Worm (Caenorhabditis elegans) whole organism, L1 larva: ENCODE data around the gene rpn-6.2.
A peak's percentile ranks its signal among the peaks of the same experiment; 100 is the strongest.

ENCODE experiments used
- C04F5.9 ChIP-seq: sonication (generic microtip); optimal IDR thresholded peaks from 2 replicates; lab custom pipeline; 2016; ENCODE audit warnings: missing genetic modification characterization, missing compliant biosample characterization
- C16A3.4 ChIP-seq: fragments of 150-350 bp; optimal IDR thresholded peaks from 2 replicates; lab custom pipeline; 2014; ENCODE audit warnings: missing biosample characterization, missing genetic modification characterization
- C34B4.2 ChIP-seq: sonication (generic microtip); optimal IDR thresholded peaks from 2 replicates; lab custom pipeline; 2017; ENCODE audit warnings: mild to moderate bottlenecking, missing genetic modification characterization, missing compliant biosample characterization
- F16B12.6 ChIP-seq: fragments of 150-350 bp; optimal IDR thresholded peaks from 2 replicates; lab custom pipeline; 2014; ENCODE audit warnings: missing biosample characterization, missing genetic modification characterization
- ama-1 ChIP-seq: fragments of 150-350 bp; optimal IDR thresholded peaks from 2 replicates; lab custom pipeline; 2014
- blmp-1 ChIP-seq: fragments of 150-350 bp; optimal IDR thresholded peaks from 2 replicates; lab custom pipeline; 2014; ENCODE audit warnings: missing biosample characterization, missing genetic modification characterization
- ceh-8 ChIP-seq: fragments of 200-800 bp; sonication (Bioruptor generic); optimal IDR thresholded peaks from 2 replicates; lab custom pipeline; 2018; ENCODE audit warnings: mild to moderate bottlenecking, missing genetic modification characterization, moderate library complexity, missing compliant biosample characterization
- ceh-82 ChIP-seq, 3 experiments: fragments of 150-350 bp in 1 of 3; sonication (generic microtip) in 2 of 3; optimal IDR thresholded peaks; 2 replicates each; lab custom pipeline; 2014 to 2017; ENCODE audit warnings: missing biosample characterization in 3 of 3, missing genetic modification characterization in 3 of 3
- ceh-88 ChIP-seq: fragments of 200-800 bp; sonication (Bioruptor generic); IDR thresholded peaks from 2 replicates; pipeline ENCODE4 v1.3.6; 2022; ENCODE audit warnings: missing genetic modification characterization, missing compliant biosample characterization
- dpl-1 ChIP-seq, 3 experiments: fragments of 150-350 bp in 2 of 3; sonication (generic microtip) in 1 of 3; optimal IDR thresholded peaks; 2 replicates each; lab custom pipeline; 2014 to 2017; ENCODE audit warnings: missing biosample characterization in 3 of 3, missing genetic modification characterization in 3 of 3, missing genetic modification reagents in 3 of 3
- efl-1 ChIP-seq, 4 experiments: fragments of 150-350 bp; optimal IDR thresholded peaks in 3 of 4; peaks in 1 of 4; 1 replicate in 1 of 4; 2 replicates in 3 of 4; lab custom pipeline; 2014; ENCODE audit warnings: missing biosample characterization in 2 of 4, missing genetic modification characterization in 2 of 4, missing genetic modification reagents in 2 of 4
- egl-13 ChIP-seq: sonication (generic microtip); optimal IDR thresholded peaks from 2 replicates; lab custom pipeline; 2016; ENCODE audit warnings: missing genotype, missing genetic modification reagents, missing genetic modification characterization, missing compliant biosample characterization
- egl-27 ChIP-seq, 2 experiments: fragments of 150-350 bp in 1 of 2; sonication (generic microtip); optimal IDR thresholded peaks; 3 replicates each; lab custom pipeline; 2017 to 2018; ENCODE audit warnings: missing biosample characterization in 2 of 2, missing genetic modification characterization in 2 of 2, missing genetic modification reagents in 2 of 2
- elt-2 ChIP-seq: sonication (generic microtip); optimal IDR thresholded peaks from 2 replicates; lab custom pipeline; 2016; ENCODE audit warnings: missing genetic modification characterization, mild to moderate bottlenecking, inconsistent platforms, missing compliant biosample characterization, missing genetic modification reagents
- fkh-10 ChIP-seq: sonication (generic microtip); optimal IDR thresholded peaks from 2 replicates; lab custom pipeline; 2017; ENCODE audit warnings: missing biosample characterization, missing genetic modification reagents, missing genetic modification characterization
- fkh-8 ChIP-seq: sonication (generic microtip); optimal IDR thresholded peaks from 2 replicates; lab custom pipeline; 2016; ENCODE audit warnings: mild to moderate bottlenecking, missing genetic modification characterization, missing compliant biosample characterization
- hlh-4 ChIP-seq: sonication (generic microtip); optimal IDR thresholded peaks from 2 replicates; lab custom pipeline; 2016; ENCODE audit warnings: mild to moderate bottlenecking, missing genetic modification characterization, missing compliant biosample characterization
- hpl-2 ChIP-seq: fragments of 150-350 bp; optimal IDR thresholded peaks from 2 replicates; lab custom pipeline; 2014; ENCODE audit warnings: missing biosample characterization, missing genetic modification reagents, missing genetic modification characterization
- irx-1 ChIP-seq: sonication (generic microtip); optimal IDR thresholded peaks from 2 replicates; lab custom pipeline; 2016; ENCODE audit warnings: missing genetic modification characterization, missing compliant biosample characterization
- jun-1 ChIP-seq: fragments of 150-350 bp; optimal IDR thresholded peaks from 2 replicates; lab custom pipeline; 2014; ENCODE audit warnings: missing biosample characterization, missing genetic modification reagents, missing genetic modification characterization
- lin-13 ChIP-seq: fragments of 150-350 bp; optimal IDR thresholded peaks from 2 replicates; lab custom pipeline; 2014; ENCODE audit warnings: missing biosample characterization, missing genetic modification reagents, missing genetic modification characterization
- lin-14 ChIP-seq: fragments of 200-800 bp; sonication (Bioruptor generic); optimal IDR thresholded peaks from 2 replicates; lab custom pipeline; 2018; ENCODE audit warnings: mild to moderate bottlenecking, missing genetic modification characterization, moderate library complexity, missing compliant biosample characterization
- lin-35 ChIP-seq, 2 experiments: fragments of 150-350 bp; optimal IDR thresholded peaks; 2 replicates each; lab custom pipeline; 2014; ENCODE audit warnings: missing biosample characterization in 2 of 2, missing genetic modification characterization in 2 of 2, missing genetic modification reagents in 2 of 2
- lir-3 ChIP-seq: sonication (generic microtip); optimal IDR thresholded peaks from 2 replicates; lab custom pipeline; 2016; ENCODE audit warnings: mild to moderate bottlenecking, missing genetic modification characterization, moderate library complexity, missing compliant biosample characterization; ENCODE audit not compliant: poor library complexity
- lsy-2 ChIP-seq, 2 experiments: fragments of 150-350 bp; optimal IDR thresholded peaks; 2 replicates each; lab custom pipeline; 2014; ENCODE audit warnings: missing biosample characterization in 2 of 2, missing genetic modification characterization in 2 of 2
- mab-9 ChIP-seq: fragments of 200-800 bp; sonication (Bioruptor generic); IDR thresholded peaks from 2 replicates; pipeline ENCODE4 v1.3.6; 2022; ENCODE audit warnings: missing genetic modification reagents, missing genetic modification characterization, missing compliant biosample characterization
- mdl-1 ChIP-seq, 2 experiments: fragments of 150-350 bp; optimal IDR thresholded peaks; 2 replicates each; lab custom pipeline; 2014 to 2017; ENCODE audit warnings: missing biosample characterization in 2 of 2, missing genetic modification characterization in 2 of 2, inconsistent platforms in 1 of 2
- mep-1 ChIP-seq: fragments of 150-350 bp; optimal IDR thresholded peaks from 2 replicates; lab custom pipeline; 2014; ENCODE audit warnings: missing biosample characterization, missing genetic modification characterization
- nhr-11 ChIP-seq: fragments of 150-350 bp; optimal IDR thresholded peaks from 2 replicates; lab custom pipeline; 2014; ENCODE audit warnings: missing biosample characterization, missing genetic modification characterization
- nhr-19 ChIP-seq: fragments of 200-800 bp; sonication (Bioruptor generic); conservative IDR thresholded peaks from 2 replicates; pipeline ENCODE4 v1.3.6; 2022; ENCODE audit warnings: missing genetic modification characterization, missing compliant biosample characterization
- nhr-47 ChIP-seq: sonication (generic microtip); optimal IDR thresholded peaks from 2 replicates; lab custom pipeline; 2016; ENCODE audit warnings: mild to moderate bottlenecking, missing genetic modification characterization, moderate library complexity, missing compliant biosample characterization
- nhr-71 ChIP-seq: sonication (generic microtip); optimal IDR thresholded peaks from 2 replicates; lab custom pipeline; 2016; ENCODE audit warnings: mild to moderate bottlenecking, missing genetic modification characterization, moderate library complexity, missing compliant biosample characterization
- nhr-76 ChIP-seq: sonication (generic microtip); optimal IDR thresholded peaks from 2 replicates; lab custom pipeline; 2017; ENCODE audit warnings: missing biosample characterization, missing genetic modification characterization
- nhr-77 ChIP-seq: fragments of 150-350 bp; optimal IDR thresholded peaks from 2 replicates; lab custom pipeline; 2014; ENCODE audit warnings: missing biosample characterization, missing genetic modification characterization
- nhr-85 ChIP-seq: sonication (generic microtip); peaks from one replicate; lab custom pipeline; 2016; ENCODE audit warnings: missing genetic modification characterization, inconsistent platforms, missing compliant biosample characterization
- nhr-90 ChIP-seq: sonication (generic microtip); optimal IDR thresholded peaks from 2 replicates; lab custom pipeline; 2016; ENCODE audit warnings: mild to moderate bottlenecking, missing genetic modification characterization, missing compliant biosample characterization; ENCODE audit not compliant: poor library complexity
- pax-3 ChIP-seq: fragments of 200-800 bp; sonication (Bioruptor generic); optimal IDR thresholded peaks from 2 replicates; lab custom pipeline; 2018; ENCODE audit warnings: mild to moderate bottlenecking, missing genetic modification characterization, moderate library complexity, missing compliant biosample characterization
- pqm-1 ChIP-seq: sonication (generic microtip); optimal IDR thresholded peaks from 3 replicates; lab custom pipeline; 2017; ENCODE audit warnings: missing biosample characterization, missing genetic modification characterization
- rnt-1 ChIP-seq: sonication (generic microtip); optimal IDR thresholded peaks from 2 replicates; lab custom pipeline; 2016; ENCODE audit warnings: mild to moderate bottlenecking, missing genetic modification characterization, moderate library complexity, missing compliant biosample characterization
- skn-1 ChIP-seq: fragments of 150-350 bp; optimal IDR thresholded peaks from 2 replicates; lab custom pipeline; 2014; ENCODE audit warnings: missing biosample characterization, missing genetic modification characterization
- snpc-4 ChIP-seq: fragments of 150-350 bp; optimal IDR thresholded peaks from 2 replicates; lab custom pipeline; 2014; ENCODE audit warnings: missing biosample characterization, missing genetic modification characterization
- snu-23 ChIP-seq: sonication (generic microtip); optimal IDR thresholded peaks from 2 replicates; lab custom pipeline; 2016; ENCODE audit warnings: missing genetic modification characterization, missing compliant biosample characterization
- swsn-7 ChIP-seq: sonication (generic microtip); optimal IDR thresholded peaks from 2 replicates; lab custom pipeline; 2016; ENCODE audit warnings: missing genetic modification characterization, missing compliant biosample characterization
- tbx-2 ChIP-seq: sonication (generic microtip); optimal IDR thresholded peaks from 2 replicates; lab custom pipeline; 2016; ENCODE audit warnings: missing genetic modification characterization, missing compliant biosample characterization
- tlp-1 ChIP-seq: fragments of 150-350 bp; optimal IDR thresholded peaks from 2 replicates; lab custom pipeline; 2014; ENCODE audit warnings: missing biosample characterization, missing genetic modification characterization
- unc-30 ChIP-seq: sonication (generic microtip); optimal IDR thresholded peaks from 2 replicates; lab custom pipeline; 2017; ENCODE audit warnings: missing biosample characterization, missing genetic modification characterization
- xbp-1 ChIP-seq: sonication (generic microtip); optimal IDR thresholded peaks from 2 replicates; lab custom pipeline; 2016; ENCODE audit warnings: missing genetic modification characterization, missing compliant biosample characterization
- zip-4 ChIP-seq: fragments of 200-800 bp; sonication (Bioruptor generic); optimal IDR thresholded peaks from 2 replicates; lab custom pipeline; 2018; ENCODE audit warnings: mild to moderate bottlenecking, missing genetic modification characterization, moderate library complexity, missing compliant biosample characterization
- ztf-11 ChIP-seq, 2 experiments: sonication (generic microtip); optimal IDR thresholded peaks; 2 replicates each; lab custom pipeline; 2016 to 2017; ENCODE audit warnings: missing genetic modification characterization in 2 of 2, missing biosample characterization in 1 of 2, missing compliant biosample characterization in 1 of 2
- ztf-4 ChIP-seq: fragments of 150-350 bp; optimal IDR thresholded peaks from 2 replicates; lab custom pipeline; 2014; ENCODE audit warnings: missing biosample characterization, missing genetic modification characterization

rpn-6.2 gene

ce11 chrIII:9001899-9002298 is at the start of gene rpn-6.2:
Gene rpn-6.2, minus strand, starts transcription at chrIII:9001999.
- TF ChIP-seq egl-13 (tag; lab: Kevin White, UChicago) (no peak), efl-1 (optimal IDR thresholded peaks at IDR 0.05; lab: Kevin White, UChicago) (no peak), efl-1 (GFP tag; optimal IDR thresholded peaks at IDR 0.05 in 1 of 2; lab: Kevin White, UChicago) (peak in 1 of 2 experiments; percentile 39), elt-2 (tag; lab: Kevin White, UChicago) (no peak), C34B4.2 (tag; lab: Kevin White, UChicago) (no peak), nhr-85 (tag; lab: Kevin White, UChicago) (peak; percentile 48), nhr-90 (no peak), ceh-8 (GFP tag; lab: Kevin White, UChicago) (no peak)

- TF ChIP-seq fkh-8 (tag; lab: Kevin White, UChicago): peak; percentile 75
- peak; percentile 68 for TF ChIP-seq nhr-47 (tag; lab: Kevin White, UChicago)
- TF ChIP-seq tlp-1 (tag; lab: Kevin White, UChicago): no peak
- TF ChIP-seq hpl-2 (GFP tag; lab: Kevin White, UChicago): peak; percentile 35
- TF ChIP-seq nhr-77 (tag; lab: Kevin White, UChicago): no peak
- TF ChIP-seq lin-35 (GFP tag; optimal IDR thresholded peaks at IDR 0.05; lab: Kevin White, UChicago): peak; percentile 50 to 87
- TF ChIP-seq nhr-11 (tag; lab: Kevin White, UChicago): no peak
- TF ChIP-seq mep-1 (tag; lab: Kevin White, UChicago): peak; percentile 98
- no peak for TF ChIP-seq egl-13 (tag; lab: Kevin White, UChicago)
- TF ChIP-seq rnt-1: peak; percentile 75
- peak; percentile 93 for TF ChIP-seq nhr-71 (tag; lab: Kevin White, UChicago)
- no peak for TF ChIP-seq ztf-11 (tag; optimal IDR thresholded peaks at IDR 0.05; lab: Kevin White, UChicago)
- TF ChIP-seq egl-27 (tag; optimal IDR thresholded peaks at IDR 0.05; lab: Kevin White, UChicago): peak in 1 of 2 experiments; percentile 17
- TF ChIP-seq lin-13: peak; percentile 73
- TF ChIP-seq ceh-82 (tag; optimal IDR thresholded peaks at IDR 0.05; lab: Kevin White, UChicago): peak in 1 of 3 experiments; percentile 58
- peak; percentile 91 for TF ChIP-seq ztf-4
- TF ChIP-seq irx-1 (tag; lab: Kevin White, UChicago): peak; percentile 60
- peak; percentile 66 for TF ChIP-seq blmp-1 (tag; lab: Kevin White, UChicago)
- TF ChIP-seq jun-1 (tag; lab: Kevin White, UChicago): peak; percentile 3
- no peak for TF ChIP-seq unc-30
- TF ChIP-seq F16B12.6 (tag; lab: Kevin White, UChicago): peak; percentile 30
- TF ChIP-seq lsy-2 (tag; optimal IDR thresholded peaks at IDR 0.05; lab: Kevin White, UChicago): peak; percentile 79 to 87
- TF ChIP-seq pax-3 (tag; lab: Kevin White, UChicago): peak; percentile 81
- peak; percentile 78; the same call in 1 of the 2 replicates for TF ChIP-seq ceh-88
- peak; percentile 35 for TF ChIP-seq lir-3 (tag; lab: Kevin White, UChicago)
- TF ChIP-seq xbp-1 (tag; lab: Kevin White, UChicago): peak; percentile 64
- TF ChIP-seq zip-4 (GFP tag; lab: Kevin White, UChicago): peak; percentile 43
- TF ChIP-seq pqm-1 (tag; lab: Kevin White, UChicago): no peak
- peak; percentile 46 to 66 for TF ChIP-seq efl-1 (optimal IDR thresholded peaks at IDR 0.05; lab: Kevin White, UChicago)
- peak; percentile 53 to 95 for TF ChIP-seq efl-1 (GFP tag; optimal IDR thresholded peaks at IDR 0.05 in 1 of 2; lab: Kevin White, UChicago)
- peak; percentile 97 for TF ChIP-seq skn-1 (tag; lab: Kevin White, UChicago)
- TF ChIP-seq nhr-19 (GFP tag; lab: Robert Waterston, UW): peak; percentile 83
- no peak for TF ChIP-seq nhr-76
- TF ChIP-seq fkh-10 (GFP tag; lab: Kevin White, UChicago): no peak
- TF ChIP-seq lin-14 (GFP tag; lab: Kevin White, UChicago): peak; percentile 81
- TF ChIP-seq ama-1 (lab: Kevin White, UChicago): peak; percentile 97
- peak; percentile 76 for TF ChIP-seq C16A3.4 (tag; lab: Kevin White, UChicago)
- peak; percentile 21 for TF ChIP-seq C04F5.9 (tag; lab: Kevin White, UChicago)
- peak in 1 of 2 experiments; percentile 63 for TF ChIP-seq mdl-1 (tag; optimal IDR thresholded peaks at IDR 0.05; lab: Kevin White, UChicago)
- peak; percentile 47 for TF ChIP-seq snpc-4 (tag; lab: Kevin White, UChicago)
- TF ChIP-seq mab-9 (GFP tag; lab: Robert Waterston, UW): peak; percentile 80
- TF ChIP-seq tbx-2 (tag; lab: Kevin White, UChicago): peak; percentile 6
- no peak for TF ChIP-seq hlh-4 (tag; lab: Kevin White, UChicago)
- TF ChIP-seq dpl-1 (GFP tag; optimal IDR thresholded peaks at IDR 0.05; lab: Kevin White, UChicago): peak; percentile 46 to 56 (median 54)
- TF ChIP-seq swsn-7: peak; percentile 84
- peak; percentile 89 for TF ChIP-seq snu-23 (GFP tag; lab: Kevin White, UChicago)
Observed at ce11 chrIII:9051119-9051597, 49.4 kb upstream of the rpn-6.2 start.
